Worm (Caenorhabditis elegans) whole organism, early embryonic: ENCODE measurements around the gene rpi-1.

ENCODE experiments used
- B0310.2 ChIP-seq: sonication (generic microtip); optimal IDR thresholded peaks from 2 replicates; lab custom pipeline; 2016; ENCODE audit warnings: mild to moderate bottlenecking, missing genetic modification characterization, missing compliant biosample characterization
- F13C5.2 ChIP-seq: sonication (generic microtip); optimal IDR thresholded peaks from 2 replicates; lab custom pipeline; 2017; ENCODE audit warnings: mild to moderate bottlenecking, missing genetic modification characterization, inconsistent platforms, missing compliant biosample characterization
- ama-1 ChIP-seq: fragments of 150-350 bp; optimal IDR thresholded peaks from 2 replicates; lab custom pipeline; 2014
- ceh-36 ChIP-seq: sonication (generic microtip); optimal IDR thresholded peaks from 2 replicates; lab custom pipeline; 2016; ENCODE audit warnings: missing genetic modification characterization, inconsistent platforms, missing compliant biosample characterization
- hmbx-1 ChIP-seq: sonication (generic microtip); optimal IDR thresholded peaks from 2 replicates; lab custom pipeline; 2016; ENCODE audit warnings: mild to moderate bottlenecking, missing genetic modification characterization, missing compliant biosample characterization
- hmg-4 ChIP-seq: fragments of 200-800 bp; sonication (Bioruptor generic); optimal IDR thresholded peaks from 2 replicates; lab custom pipeline; 2018; ENCODE audit warnings: mild to moderate bottlenecking, missing genetic modification characterization, missing compliant biosample characterization
- hnd-1 ChIP-seq: sonication (generic microtip); optimal IDR thresholded peaks from 2 replicates; lab custom pipeline; 2016; ENCODE audit warnings: missing genetic modification characterization, missing compliant biosample characterization
- pes-1 ChIP-seq: fragments of 200-800 bp; sonication (Bioruptor generic); IDR thresholded peaks from 2 replicates; pipeline ENCODE4 v1.3.6; 2022; ENCODE audit warnings: missing genetic modification reagents, missing genetic modification characterization, missing compliant biosample characterization
- tbx-11 ChIP-seq: fragments of 200-800 bp; sonication (Bioruptor generic); IDR thresholded peaks from 2 replicates; pipeline ENCODE4 v1.3.6; 2022; ENCODE audit warnings: missing genetic modification characterization, missing compliant biosample characterization
- tra-4 ChIP-seq: sonication (generic microtip); optimal IDR thresholded peaks from 2 replicates; lab custom pipeline; 2017; ENCODE audit warnings: missing genetic modification characterization, missing compliant biosample characterization

DNA sequence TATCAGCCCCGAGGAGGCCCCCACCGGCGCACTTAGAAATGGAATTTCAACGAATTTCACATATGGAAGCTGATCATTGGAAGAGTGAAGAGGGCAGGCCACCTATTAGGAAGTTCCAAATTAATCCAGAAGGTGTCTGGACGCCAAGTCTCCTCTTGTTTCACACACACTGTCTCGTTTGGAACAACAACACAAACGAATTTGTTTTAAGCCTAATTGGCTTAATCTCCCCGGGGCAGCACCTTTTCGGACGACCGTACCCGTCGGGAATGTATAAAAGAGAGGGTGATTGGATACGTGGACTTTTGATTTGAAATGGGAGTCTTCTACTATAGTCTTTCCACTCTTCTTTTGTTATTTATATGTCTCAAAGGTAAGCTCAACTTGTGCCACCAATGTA, 46.2 kb downstream of the rpi-1 start, which contains the start of gene mltn-3:
- no peak for TF ChIP-seq F13C5.2 (tag; lab: Kevin White, UChicago)
- no peak for TF ChIP-seq tra-4 (tag; lab: Kevin White, UChicago)
- TF ChIP-seq pes-1 = no peak
- no peak for TF ChIP-seq ama-1 (lab: Kevin White, UChicago)
- TF ChIP-seq ceh-36 (tag; lab: Kevin White, UChicago) = no peak
- no peak for TF ChIP-seq tbx-11 (GFP tag; lab: Robert Waterston, UW)
- TF ChIP-seq hnd-1 (tag; lab: Kevin White, UChicago) = no peak
- no peak for TF ChIP-seq B0310.2 (tag; lab: Kevin White, UChicago)
- no peak for TF ChIP-seq hmbx-1
- no peak for TF ChIP-seq hmg-4
